Fruit fly (Drosophila melanogaster) whole organism, embryonic: ENCODE measurements around the gene CG10300.

Experiments used
- Atf6 ChIP-seq: fragments of 200-800 bp; sonication (Bioruptor generic); IDR thresholded peaks from 2 replicates; pipeline ENCODE4 v1.3.6; 2022; ENCODE audit warnings: missing biosample characterization, missing genetic modification characterization
- BtbVII ChIP-seq: fragments of 200-800 bp; sonication (Bioruptor generic); optimal IDR thresholded peaks from 3 replicates; lab custom pipeline; 2017; ENCODE audit warnings: missing biosample characterization, mild to moderate bottlenecking, missing genetic modification characterization
- CG11247 ChIP-seq: fragments of 200-800 bp; sonication (Bioruptor generic); IDR thresholded peaks from 2 replicates; pipeline ENCODE4 v1.3.6; 2022; ENCODE audit warnings: missing biosample characterization, missing genetic modification characterization
- CG11504 ChIP-seq: fragments of 200-800 bp; sonication (Bioruptor generic); optimal IDR thresholded peaks from 3 replicates; lab custom pipeline; 2019; ENCODE audit warnings: missing biosample characterization, mild to moderate bottlenecking, missing genetic modification characterization, moderate library complexity
- CG12155 ChIP-seq: fragments of 200-800 bp; sonication (Bioruptor generic); optimal IDR thresholded peaks from 3 replicates; lab custom pipeline; 2016; ENCODE audit warnings: missing biosample characterization, missing genetic modification characterization
- CG12659 ChIP-seq: fragments of 200-800 bp; sonication (Bioruptor generic); optimal IDR thresholded peaks from 3 replicates; lab custom pipeline; 2017; ENCODE audit warnings: mild to moderate bottlenecking, missing biosample characterization, missing genetic modification reagents, missing genetic modification characterization
- CG12942 ChIP-seq: fragments of 200-800 bp; sonication (Bioruptor generic); optimal IDR thresholded peaks from 3 replicates; lab custom pipeline; 2016; ENCODE audit warnings: missing biosample characterization, missing genetic modification characterization
- CG14050 ChIP-seq: fragments of 200-800 bp; sonication (Bioruptor generic); IDR thresholded peaks from 3 replicates; pipeline ENCODE4 v1.3.6; 2022; ENCODE audit warnings: missing biosample characterization, missing genetic modification characterization
- CG17359 ChIP-seq: fragments of 200-800 bp; sonication (Bioruptor generic); optimal IDR thresholded peaks from 3 replicates; lab custom pipeline; 2018; ENCODE audit warnings: missing biosample characterization, mild to moderate bottlenecking, missing genetic modification characterization, moderate library complexity
- CG17361 ChIP-seq: fragments of 200-800 bp; sonication (Bioruptor generic); IDR thresholded peaks from 3 replicates; pipeline ENCODE4 v1.3.6; 2022; ENCODE audit warnings: missing biosample characterization, missing genetic modification characterization
- CG18619 ChIP-seq: fragments of 200-800 bp; sonication (Bioruptor generic); optimal IDR thresholded peaks from 3 replicates; lab custom pipeline; 2017; ENCODE audit warnings: missing biosample characterization, mild to moderate bottlenecking, missing genetic modification characterization
- CG2678 ChIP-seq: fragments of 200-800 bp; sonication (Bioruptor generic); optimal IDR thresholded peaks from 3 replicates; lab custom pipeline; 2019; ENCODE audit warnings: missing biosample characterization, mild to moderate bottlenecking, missing genetic modification characterization, moderate library complexity
- CG31224 ChIP-seq: fragments of 200-800 bp; sonication (Bioruptor generic); IDR thresholded peaks from 2 replicates; pipeline ENCODE4 v1.3.6; 2022; ENCODE audit warnings: missing biosample characterization, missing genetic modification characterization
- CG34422 ChIP-seq: fragments of 200-800 bp; sonication (Bioruptor generic); IDR thresholded peaks from 3 replicates; pipeline ENCODE4 v1.3.6; 2022; ENCODE audit warnings: missing biosample characterization, missing genetic modification characterization
- CG3995 ChIP-seq: fragments of 200-800 bp; sonication (Bioruptor generic); optimal IDR thresholded peaks from 3 replicates; lab custom pipeline; 2016; ENCODE audit warnings: missing biosample characterization, missing genetic modification characterization
- CG4282 ChIP-seq: fragments of 200-800 bp; sonication (Bioruptor generic); optimal IDR thresholded peaks from 2 replicates; lab custom pipeline; 2016; ENCODE audit warnings: missing biosample characterization, missing genetic modification characterization
- CG4360 ChIP-seq: fragments of 200-800 bp; sonication (Bioruptor generic); IDR thresholded peaks from 2 replicates; pipeline ENCODE4 v1.3.6; 2022; ENCODE audit warnings: missing biosample characterization, missing genetic modification characterization
- CG6854 ChIP-seq: fragments of 200-800 bp; sonication (Bioruptor generic); optimal IDR thresholded peaks from 3 replicates; lab custom pipeline; 2017; ENCODE audit warnings: missing biosample characterization, mild to moderate bottlenecking, missing genetic modification characterization
- CG8944 ChIP-seq: fragments of 200-800 bp; sonication (Bioruptor generic); optimal IDR thresholded peaks from 3 replicates; lab custom pipeline; 2016; ENCODE audit warnings: missing biosample characterization, missing genetic modification characterization
- CG9817 ChIP-seq: fragments of 200-800 bp; sonication (Bioruptor generic); optimal IDR thresholded peaks from 2 replicates; lab custom pipeline; 2018; ENCODE audit warnings: missing biosample characterization, mild to moderate bottlenecking, missing genetic modification characterization, moderate library complexity
- CrebB ChIP-seq: fragments of 200-800 bp; sonication (Bioruptor generic); optimal IDR thresholded peaks from 3 replicates; lab custom pipeline; 2018; ENCODE audit warnings: missing biosample characterization, mild to moderate bottlenecking, missing genetic modification characterization
- GATAe ChIP-seq: fragments of 200-800 bp; sonication (Bioruptor generic); conservative IDR thresholded peaks from 2 replicates; pipeline ENCODE4 v1.3.6; 2022; ENCODE audit warnings: missing biosample characterization, missing genetic modification characterization
- Gsc ChIP-seq: fragments of 200-800 bp; sonication (Bioruptor generic); IDR thresholded peaks from 2 replicates; pipeline ENCODE4 v1.3.6; 2022; ENCODE audit warnings: missing biosample characterization, missing genetic modification characterization
- Lhr ChIP-seq: fragments of 200-800 bp; sonication (Bioruptor generic); optimal IDR thresholded peaks from 3 replicates; lab custom pipeline; 2017; ENCODE audit warnings: mild to moderate bottlenecking, missing biosample characterization, missing genetic modification reagents, missing genetic modification characterization
- Neu2 ChIP-seq: fragments of 200-800 bp; sonication (Bioruptor generic); optimal IDR thresholded peaks from 3 replicates; lab custom pipeline; 2016; ENCODE audit warnings: missing biosample characterization, missing genetic modification characterization, borderline replicate concordance
- Oli ChIP-seq: fragments of 200-800 bp; sonication (Bioruptor generic); optimal IDR thresholded peaks from 2 replicates; lab custom pipeline; 2018; ENCODE audit warnings: missing biosample characterization, mild to moderate bottlenecking, missing genetic modification characterization, moderate library complexity
- Ravus ChIP-seq: fragments of 200-800 bp; sonication (Bioruptor generic); IDR thresholded peaks from 2 replicates; pipeline ENCODE4 v1.3.6; 2022; ENCODE audit warnings: missing biosample characterization, missing genetic modification characterization
- Side ChIP-seq: fragments of 200-800 bp; sonication (Bioruptor generic); optimal IDR thresholded peaks from 2 replicates; lab custom pipeline; 2016; ENCODE audit warnings: missing biosample characterization, missing genetic modification characterization
- ac ChIP-seq: fragments of 200-800 bp; sonication (Bioruptor generic); optimal IDR thresholded peaks from 3 replicates; lab custom pipeline; 2017; ENCODE audit warnings: missing biosample characterization, mild to moderate bottlenecking, missing genetic modification characterization
- amos ChIP-seq: fragments of 200-800 bp; sonication (Bioruptor generic); IDR thresholded peaks from 2 replicates; pipeline ENCODE4 v1.3.6; 2022; ENCODE audit warnings: missing biosample characterization, missing genetic modification characterization; ENCODE audit not compliant: partially characterized antibody
- bcd ChIP-seq: fragments of 200-800 bp; sonication (Bioruptor generic); optimal IDR thresholded peaks from 2 replicates; lab custom pipeline; 2017; ENCODE audit warnings: missing biosample characterization, mild to moderate bottlenecking, missing genetic modification characterization
- bowl ChIP-seq: fragments of 200-800 bp; sonication (Bioruptor generic); IDR thresholded peaks from 2 replicates; pipeline ENCODE4 v1.3.6; 2022; ENCODE audit warnings: missing biosample characterization, missing genetic modification characterization
- btn ChIP-seq: fragments of 200-800 bp; sonication (Bioruptor generic); optimal IDR thresholded peaks from 2 replicates; lab custom pipeline; 2016; ENCODE audit warnings: missing biosample characterization, missing genetic modification characterization
- cas ChIP-seq: fragments of 200-800 bp; sonication (Bioruptor generic); IDR thresholded peaks from 2 replicates; pipeline ENCODE4 v1.3.6; 2022; ENCODE audit warnings: missing biosample characterization, missing genetic modification characterization
- ci ChIP-seq: fragments of 200-800 bp; sonication (Bioruptor generic); IDR thresholded peaks from 3 replicates; pipeline ENCODE4 v1.3.6; 2022; ENCODE audit warnings: missing biosample characterization, missing genetic modification characterization
- fd3F ChIP-seq: fragments of 200-800 bp; sonication (Bioruptor generic); optimal IDR thresholded peaks from 2 replicates; lab custom pipeline; 2018; ENCODE audit warnings: missing biosample characterization, mild to moderate bottlenecking, missing genetic modification characterization, moderate library complexity
- hb ChIP-seq: fragments of 200-800 bp; sonication (Bioruptor generic); IDR thresholded peaks from 3 replicates; pipeline ENCODE4 v1.3.6; 2022; ENCODE audit warnings: missing biosample characterization, missing genetic modification characterization; ENCODE audit not compliant: partially characterized antibody
- knrl ChIP-seq: fragments of 200-800 bp; sonication (Bioruptor generic); IDR thresholded peaks from 3 replicates; pipeline ENCODE4 v1.3.6; 2022; ENCODE audit warnings: missing biosample characterization, missing genetic modification characterization; ENCODE audit not compliant: partially characterized antibody
- lab ChIP-seq: fragments of 200-800 bp; sonication (Bioruptor generic); optimal IDR thresholded peaks from 3 replicates; lab custom pipeline; 2017; ENCODE audit warnings: missing biosample characterization, missing genetic modification characterization, mild to moderate bottlenecking, moderate library complexity, missing genetic modification reagents
- nmo ChIP-seq: fragments of 200-800 bp; sonication (Bioruptor generic); optimal IDR thresholded peaks from 2 replicates; lab custom pipeline; 2018; ENCODE audit warnings: missing biosample characterization, mild to moderate bottlenecking, missing genetic modification characterization, moderate library complexity
- scrt ChIP-seq: fragments of 200-800 bp; sonication (Bioruptor generic); optimal IDR thresholded peaks from 2 replicates; lab custom pipeline; 2018; ENCODE audit warnings: missing biosample characterization, mild to moderate bottlenecking, missing genetic modification characterization, moderate library complexity
- sob ChIP-seq: fragments of 200-800 bp; sonication (Bioruptor generic); IDR thresholded peaks from 2 replicates; pipeline ENCODE4 v1.3.6; 2022; ENCODE audit warnings: missing biosample characterization, missing genetic modification characterization
- sqz ChIP-seq: fragments of 200-800 bp; sonication (Bioruptor generic); optimal IDR thresholded peaks from 3 replicates; lab custom pipeline; 2018; ENCODE audit warnings: missing biosample characterization, mild to moderate bottlenecking, missing genetic modification characterization
- ssp ChIP-seq: fragments of 200-800 bp; sonication (Bioruptor generic); IDR thresholded peaks from 2 replicates; pipeline ENCODE4 v1.3.6; 2022; ENCODE audit warnings: missing biosample characterization, missing genetic modification characterization
- stwl ChIP-seq: fragments of 200-800 bp; sonication (Bioruptor generic); optimal IDR thresholded peaks from 3 replicates; lab custom pipeline; 2018; ENCODE audit warnings: missing biosample characterization, mild to moderate bottlenecking, missing genetic modification characterization, moderate library complexity
- tgo ChIP-seq: fragments of 200-800 bp; sonication (Bioruptor generic); IDR thresholded peaks from 3 replicates; pipeline ENCODE4 v1.3.6; 2022; ENCODE audit warnings: missing biosample characterization, missing genetic modification characterization
- tin ChIP-seq: fragments of 200-800 bp; sonication (Bioruptor generic); optimal IDR thresholded peaks from 3 replicates; lab custom pipeline; 2016; ENCODE audit warnings: missing biosample characterization, missing genetic modification characterization
- twi ChIP-seq: fragments of 200-800 bp; optimal IDR thresholded peaks from 2 replicates; lab custom pipeline; 2019; ENCODE audit warnings: missing biosample characterization, mild to moderate bottlenecking, missing genetic modification characterization, moderate library complexity
- zen2 ChIP-seq: fragments of 200-800 bp; sonication (Bioruptor generic); IDR thresholded peaks from 3 replicates; pipeline ENCODE4 v1.3.6; 2022; ENCODE audit warnings: missing biosample characterization, missing genetic modification characterization; ENCODE audit not compliant: partially characterized antibody

Gene CG10300

DNA sequence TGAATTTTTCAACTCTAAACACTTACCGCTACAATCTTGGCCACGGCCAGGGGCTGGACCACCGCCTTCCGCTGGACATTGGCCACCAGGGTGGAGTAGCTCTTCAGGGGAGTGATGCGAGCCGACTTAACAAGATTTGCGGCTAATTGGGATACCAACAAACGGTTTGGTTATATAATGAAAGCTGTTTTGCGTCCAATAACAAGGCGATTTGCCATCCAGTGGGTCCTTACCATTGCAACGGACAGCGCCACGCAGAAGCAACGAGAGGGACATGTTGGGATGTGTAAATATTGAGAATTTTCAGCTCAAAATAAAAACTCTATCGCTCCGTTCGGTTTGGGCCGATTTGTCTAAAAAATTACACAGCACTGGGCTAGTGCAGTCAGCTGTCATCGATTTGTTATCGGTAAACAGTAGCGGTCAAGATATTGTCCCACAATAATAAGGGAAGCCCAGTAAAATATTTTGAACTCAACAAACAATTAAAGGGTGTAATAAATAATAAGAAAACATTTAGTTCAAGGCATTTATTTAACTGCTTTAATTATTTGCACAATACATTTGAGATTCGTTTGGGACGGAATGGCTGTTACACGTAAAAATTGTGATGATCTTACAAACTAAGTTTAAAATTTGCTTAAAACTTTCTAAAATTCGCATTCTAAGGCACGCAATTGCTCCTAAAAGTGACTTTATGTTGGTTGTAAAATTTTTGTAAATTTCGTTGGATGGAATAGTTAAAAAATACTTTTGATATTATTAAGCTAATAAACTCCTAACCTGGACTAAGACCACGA, 49.1 kb downstream of the CG10300 start, which contains the start of gene SdhD (continued):
- TF ChIP-seq CG6854 (no peak), CG4282 (GFP tag; lab: Kevin White, UChicago) (no peak), CG4360 (GFP tag; lab: Robert Waterston, UW) (no peak), bcd (GFP tag; lab: Kevin White, UChicago) (no peak), CG11504 (tag; lab: Kevin White, UChicago) (no peak), CG12942 (GFP tag; lab: Kevin White, UChicago) (no peak), CG34422 (GFP tag; lab: Robert Waterston, UW) (no peak; the same call in 2 of the 3 replicates), CG11247 (GFP tag; lab: Robert Waterston, UW) (no peak), CG2678 (tag; lab: Kevin White, UChicago) (peak; percentile 28), scrt (GFP tag; lab: Kevin White, UChicago) (no peak), Atf6 (GFP tag; lab: Robert Waterston, UW) (peak; percentile 16; the same call in 1 of the 2 replicates), tin (peak; percentile 32), nmo (GFP tag; lab: Kevin White, UChicago) (peak; percentile 4), CG17361 (GFP tag; lab: Robert Waterston, UW) (no peak), ci (GFP tag; lab: Robert Waterston, UW) (peak; percentile 50; the same call in 1 of the 3 replicates), CG9817 (tag; lab: Kevin White, UChicago) (no peak), GATAe (no peak), knrl (GFP tag; lab: Robert Waterston, UW) (no peak), Side (GFP tag; lab: Kevin White, UChicago) (no peak), Oli (no peak), ac (GFP tag; lab: Kevin White, UChicago) (no peak), hb (GFP tag; lab: Robert Waterston, UW) (no peak), bowl (GFP tag; lab: Robert Waterston, UW) (no peak), CG18619 (GFP tag; lab: Kevin White, UChicago) (no peak), BtbVII (GFP tag; lab: Kevin White, UChicago) (no peak), Lhr (GFP tag; lab: Kevin White, UChicago) (no peak), Ravus (GFP tag; lab: Robert Waterston, UW) (no peak), Gsc (GFP tag; lab: Robert Waterston, UW) (no peak), CG3995 (GFP tag; lab: Kevin White, UChicago) (peak; percentile 31), CG31224 (no peak), btn (GFP tag; lab: Kevin White, UChicago) (no peak), cas (GFP tag; lab: Robert Waterston, UW) (no peak), amos (peak; percentile 58; the same call in 1 of the 2 replicates), tgo (GFP tag; lab: Robert Waterston, UW) (no peak), sqz (no peak), CG12155 (GFP tag; lab: Kevin White, UChicago) (peak; percentile 31), stwl (tag; lab: Kevin White, UChicago) (peak; percentile 91), twi (tag; lab: Kevin White, UChicago) (no peak), fd3F (no peak), CG12659 (GFP tag; lab: Kevin White, UChicago) (peak; percentile 53), CrebB (tag; lab: Kevin White, UChicago) (no peak), CG8944 (no peak), ssp (no peak), lab (GFP tag; lab: Kevin White, UChicago) (peak; percentile 50), Neu2 (GFP tag; lab: Kevin White, UChicago) (peak; percentile 66), CG17359 (tag; lab: Kevin White, UChicago) (peak; percentile 17), CG14050 (GFP tag; lab: Robert Waterston, UW) (no peak), zen2 (no peak; the same call in 2 of the 3 replicates), sob (peak; percentile 40; the same call in 1 of the 2 replicates)
